Fruit fly (Drosophila melanogaster) whole organism, pupa: ENCODE data around the gene Usp7.

Source experiments
- CG10348 ChIP-seq: fragments of 200-800 bp; sonication (Bioruptor generic); IDR thresholded peaks from 2 replicates; pipeline ENCODE4 v1.3.6; 2022; ENCODE audit warnings: missing biosample characterization, missing genetic modification characterization
- CG12605 ChIP-seq: fragments of 200-800 bp; sonication (Bioruptor generic); IDR thresholded peaks from 2 replicates; pipeline ENCODE4 v1.3.6; 2022; ENCODE audit warnings: missing biosample characterization, missing genetic modification characterization
- CG13204 ChIP-seq: fragments of 200-800 bp; sonication (Bioruptor generic); optimal IDR thresholded peaks from 2 replicates; lab custom pipeline; 2018; ENCODE audit warnings: missing biosample characterization, mild to moderate bottlenecking, missing genetic modification characterization, moderate library complexity
- CG14655 ChIP-seq: fragments of 200-800 bp; sonication (Bioruptor generic); optimal IDR thresholded peaks from 3 replicates; lab custom pipeline; 2017; ENCODE audit warnings: mild to moderate bottlenecking, missing biosample characterization, missing genetic modification reagents, missing genetic modification characterization
- CG15710 ChIP-seq: fragments of 200-800 bp; sonication (Bioruptor generic); optimal IDR thresholded peaks from 2 replicates; lab custom pipeline; 2018; ENCODE audit warnings: missing biosample characterization, mild to moderate bottlenecking, missing genetic modification characterization, moderate library complexity
- CG17806 ChIP-seq: fragments of 200-800 bp; sonication (Bioruptor generic); optimal IDR thresholded peaks from 2 replicates; lab custom pipeline; 2018; ENCODE audit warnings: missing biosample characterization, mild to moderate bottlenecking, missing genetic modification characterization, moderate library complexity
- CG32121 ChIP-seq: fragments of 200-800 bp; sonication (Bioruptor generic); IDR thresholded peaks from 2 replicates; pipeline ENCODE4 v1.3.6; 2022; ENCODE audit warnings: missing biosample characterization, missing genetic modification characterization
- CG34367 ChIP-seq: fragments of 200-800 bp; sonication (Bioruptor generic); optimal IDR thresholded peaks from 2 replicates; lab custom pipeline; 2018; ENCODE audit warnings: missing biosample characterization, mild to moderate bottlenecking, missing genetic modification characterization
- CG4496 ChIP-seq: fragments of 200-800 bp; sonication (Bioruptor generic); IDR thresholded peaks from 3 replicates; pipeline ENCODE4 v1.3.6; 2022; ENCODE audit warnings: missing biosample characterization, missing genetic modification characterization
- CG8159 ChIP-seq: fragments of 200-800 bp; sonication (Bioruptor generic); optimal IDR thresholded peaks from 3 replicates; lab custom pipeline; 2018; ENCODE audit warnings: missing biosample characterization, mild to moderate bottlenecking, missing genetic modification characterization, moderate library complexity
- CG8301 ChIP-seq: fragments of 200-800 bp; sonication (Bioruptor generic); optimal IDR thresholded peaks from 2 replicates; lab custom pipeline; 2018; ENCODE audit warnings: missing biosample characterization, mild to moderate bottlenecking, missing genetic modification characterization
- CG9948 ChIP-seq: fragments of 200-800 bp; sonication (Bioruptor generic); optimal IDR thresholded peaks from 2 replicates; lab custom pipeline; 2018; ENCODE audit warnings: missing biosample characterization, mild to moderate bottlenecking, missing genetic modification characterization, moderate library complexity
- D1 ChIP-seq: fragments of 200-800 bp; sonication (Bioruptor generic); optimal IDR thresholded peaks from 2 replicates; lab custom pipeline; 2018; ENCODE audit warnings: missing biosample characterization, mild to moderate bottlenecking, missing genetic modification characterization, moderate library complexity
- EcR ChIP-seq: fragments of 200-800 bp; sonication (Bioruptor generic); optimal IDR thresholded peaks from 3 replicates; lab custom pipeline; 2019; ENCODE audit warnings: missing biosample characterization, missing genetic modification characterization, mild to moderate bottlenecking, moderate library complexity, missing genetic modification reagents
- Ets98B ChIP-seq: fragments of 200-800 bp; sonication (Bioruptor generic); IDR thresholded peaks from 2 replicates; pipeline ENCODE4 v1.3.6; 2022; ENCODE audit warnings: missing biosample characterization, missing genetic modification characterization
- Pif1A ChIP-seq: fragments of 200-800 bp; sonication (Bioruptor generic); optimal IDR thresholded peaks from 3 replicates; lab custom pipeline; 2016; ENCODE audit warnings: missing biosample characterization, missing genetic modification characterization
- Pif1B ChIP-seq: fragments of 200-800 bp; sonication (Bioruptor generic); optimal IDR thresholded peaks from 3 replicates; lab custom pipeline; 2016; ENCODE audit warnings: missing biosample characterization, missing genetic modification characterization
- Snoo ChIP-seq: fragments of 200-800 bp; sonication (Bioruptor generic); optimal IDR thresholded peaks from 3 replicates; lab custom pipeline; 2017; ENCODE audit warnings: missing biosample characterization, mild to moderate bottlenecking, missing genetic modification characterization, inconsistent platforms
- fd96Ca ChIP-seq: fragments of 200-800 bp; sonication (Bioruptor generic); IDR thresholded peaks from 3 replicates; pipeline ENCODE4 v1.3.6; 2022; ENCODE audit warnings: missing biosample characterization, missing genetic modification characterization
- gl ChIP-seq: fragments of 200-800 bp; sonication (Bioruptor generic); optimal IDR thresholded peaks from 2 replicates; lab custom pipeline; 2018; ENCODE audit warnings: missing biosample characterization, mild to moderate bottlenecking, missing genetic modification characterization
- rn ChIP-seq: fragments of 200-800 bp; sonication (Bioruptor generic); IDR thresholded peaks from 2 replicates; pipeline ENCODE4 v1.3.6; 2022; ENCODE audit warnings: missing biosample characterization, missing genetic modification characterization

The Usp7 gene

DNA sequence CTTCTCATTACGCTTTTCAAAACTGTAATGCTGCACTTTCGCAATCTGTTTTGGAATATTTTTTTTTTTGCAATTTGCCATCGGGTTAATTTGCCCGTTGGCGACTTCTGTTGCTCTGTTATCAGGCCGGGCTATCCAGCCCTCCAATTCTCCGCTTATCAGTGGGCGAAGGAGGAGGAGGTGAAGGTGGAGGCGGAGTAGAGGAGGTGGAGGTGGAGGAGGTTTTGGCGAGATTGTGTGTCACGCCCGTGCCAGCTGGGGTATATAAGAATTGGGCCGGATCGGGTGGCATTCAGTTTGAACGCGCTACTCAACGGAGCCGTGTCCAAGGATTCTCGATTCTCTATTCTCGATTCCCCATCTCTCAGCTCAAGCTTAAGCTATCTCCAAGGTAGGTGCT is 14.7 kb downstream of the Usp7 start:
- TF ChIP-seq CG9948 (no peak), EcR (GFP tag; lab: Kevin White, UChicago) (no peak), CG4496 (GFP tag; lab: Robert Waterston, UW) (no peak), Pif1B (GFP tag; lab: Kevin White, UChicago) (no peak), fd96Ca (GFP tag; lab: Robert Waterston, UW) (no peak), Snoo (no peak), CG8301 (tag; lab: Kevin White, UChicago) (no peak), CG14655 (no peak)

DNA sequence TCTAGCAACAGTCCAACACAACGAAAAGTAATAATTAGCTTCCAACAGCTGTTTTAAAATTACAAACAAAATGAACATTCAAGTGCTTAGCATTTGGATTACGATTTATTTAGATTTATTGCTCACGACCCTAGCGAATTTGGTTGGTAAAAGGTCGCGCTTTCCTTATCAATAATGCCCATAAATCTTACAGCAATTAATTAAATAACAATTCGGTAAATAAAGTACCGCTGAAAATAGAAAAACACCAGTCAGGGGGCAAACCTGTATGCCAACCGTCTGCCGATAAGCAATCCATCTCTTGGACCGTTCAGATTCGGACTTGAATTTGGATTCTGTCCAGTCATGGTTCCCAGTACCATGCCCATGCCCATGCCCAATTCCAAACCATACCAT is 15.7 kb downstream of the Usp7 start:
- TF ChIP-seq rn (no peak), Pif1B (GFP tag; lab: Kevin White, UChicago) (no peak), CG8159 (no peak), CG8301 (tag; lab: Kevin White, UChicago) (no peak), CG9948 (no peak), CG17806 (tag; lab: Kevin White, UChicago) (no peak), Pif1A (GFP tag; lab: Kevin White, UChicago) (no peak), D1 (tag; lab: Kevin White, UChicago) (no peak), CG12605 (GFP tag; lab: Robert Waterston, UW) (no peak), fd96Ca (GFP tag; lab: Robert Waterston, UW) (no peak), CG10348 (no peak), CG14655 (no peak), CG32121 (GFP tag; lab: Robert Waterston, UW) (no peak), Snoo (no peak), EcR (GFP tag; lab: Kevin White, UChicago) (no peak), CG13204 (GFP tag; lab: Kevin White, UChicago) (no peak), CG15710 (tag; lab: Kevin White, UChicago) (no peak)

DNA sequence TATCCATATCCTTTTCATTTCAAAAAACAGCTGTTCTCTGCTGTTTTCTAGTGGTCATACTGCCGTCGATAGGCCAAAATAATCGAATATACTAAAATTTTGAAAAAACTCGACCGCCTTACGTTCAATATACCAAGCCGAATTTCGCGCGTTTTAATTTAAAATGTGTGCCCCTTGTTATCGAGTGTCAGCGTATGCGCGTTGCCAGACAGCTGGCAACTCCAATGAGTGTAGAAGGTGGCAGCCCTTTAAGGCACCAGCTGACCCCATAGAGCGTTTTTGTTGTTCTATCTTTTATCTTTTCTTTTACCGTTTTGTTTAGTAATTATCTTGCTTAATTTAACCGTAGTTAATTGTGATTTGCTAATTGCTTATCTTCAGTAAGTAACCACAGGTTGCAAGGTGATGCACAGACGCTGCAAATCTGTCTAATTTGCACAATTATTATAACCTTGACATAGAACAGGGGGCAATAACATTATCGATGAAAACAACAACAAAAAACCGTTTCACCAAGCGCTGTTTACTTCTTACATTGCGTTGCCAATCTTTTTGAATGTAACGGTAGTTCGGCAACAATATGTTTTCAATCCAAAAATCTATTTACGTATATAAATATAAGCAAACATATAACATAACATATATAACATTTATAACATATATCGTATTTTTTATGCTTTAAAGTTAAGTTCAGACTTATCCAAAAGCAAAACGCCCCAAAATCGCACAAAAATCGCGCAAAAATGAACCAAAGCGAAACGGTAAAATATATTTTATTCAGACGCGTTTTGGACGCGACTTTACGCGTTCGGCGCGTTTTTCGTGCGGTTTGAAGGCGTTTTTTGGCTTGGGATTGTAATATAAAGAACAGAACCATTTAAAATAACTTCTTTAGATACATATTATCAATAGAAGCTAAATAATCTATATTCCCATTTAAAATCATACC is 16.4 kb downstream of the Usp7 start, which contains the start of the genes CG1492 and regucalcin:
Gene CG1492, minus strand, starts transcription at position 63 of the 949 bp plus-strand sequence.
Gene regucalcin, plus strand, starts transcription at position 229 of the 949 bp plus-strand sequence.
- TF ChIP-seq EcR (GFP tag; lab: Kevin White, UChicago) (peak; percentile 98), Pif1B (GFP tag; lab: Kevin White, UChicago) (no peak), CG8301 (tag; lab: Kevin White, UChicago) (no peak), CG10348 (no peak), D1 (tag; lab: Kevin White, UChicago) (no peak)

DNA sequence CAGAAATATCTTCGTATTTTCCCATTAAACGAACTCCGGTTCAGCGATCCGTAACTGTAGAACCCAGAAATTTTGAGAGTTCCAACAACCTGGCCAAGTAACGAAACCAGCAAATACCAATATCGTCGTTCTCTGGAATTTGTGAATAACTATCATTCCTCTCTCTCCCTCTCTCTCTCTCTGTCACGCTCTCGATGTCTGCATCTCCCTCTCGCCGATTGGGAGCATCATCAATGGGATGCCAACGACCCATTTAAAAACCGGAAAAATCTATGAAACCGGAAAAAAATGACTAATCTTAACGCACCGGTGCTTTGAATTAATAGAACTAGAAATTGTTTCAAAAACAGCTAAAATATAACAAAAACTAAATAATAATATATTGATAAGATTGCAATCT is 21.2 kb downstream of the Usp7 start:
- TF ChIP-seq EcR (GFP tag; lab: Kevin White, UChicago) (peak; percentile 91), Pif1B (GFP tag; lab: Kevin White, UChicago) (no peak), gl (tag; lab: Kevin White, UChicago) (no peak)

DNA sequence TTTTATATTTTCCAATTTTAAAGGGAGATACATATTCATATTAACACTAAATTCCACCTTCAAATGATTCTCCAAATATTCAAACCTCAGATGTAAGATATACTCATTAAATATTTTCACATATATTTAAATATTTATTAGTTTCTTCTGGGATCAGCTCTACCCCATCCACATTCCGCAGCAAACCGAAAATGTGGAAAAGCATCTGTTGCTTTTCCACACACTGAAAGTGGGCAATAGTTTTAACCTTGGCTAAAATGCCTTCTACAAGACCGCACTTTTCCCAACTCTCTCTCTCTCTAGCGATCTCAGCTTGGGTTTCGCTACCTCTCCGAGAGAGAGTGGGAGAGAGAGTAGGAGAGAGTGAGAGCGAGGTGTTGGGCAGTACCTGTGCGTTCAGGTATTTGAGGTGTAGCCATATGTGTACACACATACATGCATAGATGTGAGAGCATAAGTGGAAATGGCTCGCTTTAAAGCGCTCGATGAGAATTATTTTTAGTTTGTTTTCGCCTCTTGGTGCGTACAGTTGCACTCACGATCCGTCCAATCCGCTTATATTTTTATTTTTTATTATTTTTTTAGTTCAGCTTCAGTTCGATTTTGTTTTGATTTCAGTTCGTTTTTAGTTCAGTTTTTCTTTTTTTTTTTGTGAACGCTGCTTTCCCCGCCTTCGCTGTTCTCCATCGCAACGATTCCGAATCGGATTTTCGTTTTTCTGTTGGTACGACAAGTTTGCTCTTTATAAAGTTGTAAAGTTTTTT is 22.0 kb downstream of the Usp7 start, which contains the start of gene CG1806:
Gene CG1806, plus strand, starts transcription at position 499 of the 764 bp plus-strand sequence.
- TF ChIP-seq Snoo (no peak), Ets98B (GFP tag; lab: Robert Waterston, UW) (peak; percentile 62), CG8159 (peak; percentile 34), gl (tag; lab: Kevin White, UChicago) (peak; percentile 39), CG17806 (tag; lab: Kevin White, UChicago) (peak; percentile 11), CG13204 (GFP tag; lab: Kevin White, UChicago) (peak; percentile 36), Pif1B (GFP tag; lab: Kevin White, UChicago) (peak; percentile 64), CG15710 (tag; lab: Kevin White, UChicago) (peak; percentile 32), D1 (tag; lab: Kevin White, UChicago) (no peak), CG12605 (GFP tag; lab: Robert Waterston, UW) (peak; percentile 62), fd96Ca (GFP tag; lab: Robert Waterston, UW) (peak; percentile 69; the same call in 2 of the 3 replicates), CG14655 (peak; percentile 45), CG34367 (tag; lab: Kevin White, UChicago) (peak; percentile 41), EcR (GFP tag; lab: Kevin White, UChicago) (peak; percentile 22), rn (0 out of 2 replicates have a peak, but pooled peaks have one; percentile 19), Pif1A (GFP tag; lab: Kevin White, UChicago) (peak; percentile 64), CG8301 (tag; lab: Kevin White, UChicago) (no peak), CG10348 (no peak), CG32121 (GFP tag; lab: Robert Waterston, UW) (peak; percentile 60; the same call in 1 of the 2 replicates), CG4496 (GFP tag; lab: Robert Waterston, UW) (peak; percentile 73), CG9948 (no peak)
